Worm (Caenorhabditis elegans) whole organism, L4 larva: ENCODE measurements around the gene acr-2.

ENCODE experiments used
- ZK546.5 ChIP-seq, 2 experiments: sonication (generic microtip); optimal IDR thresholded peaks; 2 replicates each; lab custom pipeline; 2017; ENCODE audit warnings: missing biosample characterization in 2 of 2, missing genetic modification characterization in 2 of 2
- lin-29 ChIP-seq: fragments of 200-800 bp; sonication (Bioruptor generic); IDR thresholded peaks from 2 replicates; pipeline ENCODE4 v1.3.6; 2022; ENCODE audit warnings: missing genetic modification reagents, missing genetic modification characterization, missing compliant biosample characterization

- no peak for TF ChIP-seq ZK546.5 (tag; optimal IDR thresholded peaks at IDR 0.05; lab: Kevin White, UChicago)
- no peak for TF ChIP-seq lin-29 (GFP tag; lab: Robert Waterston, UW)
Observed at ce11 chrX:6662267-6662666, 40.1 kb upstream of the acr-2 start.
